Worm (Caenorhabditis elegans): Measurements from ENCODE around the gene srw-7.

srw-7 gene

DNA sequence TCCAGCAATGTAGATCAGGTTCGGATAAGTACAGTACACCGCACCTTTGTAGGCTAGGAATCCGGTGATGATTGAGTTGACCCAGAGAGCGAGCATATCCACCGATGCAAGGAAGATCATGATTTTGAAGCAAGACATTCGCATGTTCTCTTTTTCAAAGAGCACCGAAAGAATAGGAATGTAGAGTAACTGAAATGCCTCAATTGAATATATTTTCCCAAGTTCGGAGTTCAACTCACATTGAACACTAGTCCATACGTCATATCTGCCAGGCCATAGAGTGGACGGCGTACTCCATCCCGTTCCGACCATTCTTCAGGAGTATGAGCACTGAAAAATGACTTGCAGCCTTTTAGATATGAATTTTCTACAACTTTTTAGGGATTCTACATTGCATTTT lies 6.3 kb upstream of the srw-7 start:
- TF ChIP-seq ceh-2 (tag; optimal IDR thresholded peaks at IDR 0.05) (no peak), pha-4 (tag; optimal IDR thresholded peaks at IDR 0.05) (no peak), ceh-9 (tag; optimal IDR thresholded peaks at IDR 0.05) (no peak), lin-11 (tag; optimal IDR thresholded peaks at IDR 0.05) (no peak), ets-4 (tag; optimal IDR thresholded peaks at IDR 0.05) (no peak), pqm-1 (tag; optimal IDR thresholded peaks at IDR 0.05) (no peak), rnt-1 (tag; optimal IDR thresholded peaks at IDR 0.05) (no peak), ceh-30 (tag; optimal IDR thresholded peaks at IDR 0.05) (no peak), gmeb-2 (tag; optimal IDR thresholded peaks at IDR 0.05) (no peak)

DNA sequence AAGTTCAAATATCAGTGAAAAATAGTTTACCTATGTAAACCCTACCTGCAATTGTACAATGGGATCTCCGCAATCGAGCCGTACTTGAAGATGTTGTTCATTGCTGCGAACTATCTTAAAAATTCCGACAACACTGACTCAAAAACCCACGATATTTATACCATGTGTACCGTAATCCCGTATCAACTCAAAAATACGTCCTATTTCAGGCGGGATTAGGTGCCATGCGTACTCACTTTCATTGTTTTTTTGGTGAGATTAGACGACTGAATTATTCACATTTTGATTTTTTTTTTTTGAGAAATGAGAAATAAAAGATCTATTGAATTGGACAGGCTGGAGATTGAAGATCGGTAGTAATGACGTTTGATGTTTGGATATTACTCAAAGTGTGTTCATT lies 5.7 kb upstream of the srw-7 start, which contains the start of gene srt-30:
Gene srt-30, minus strand, starts transcription at position 101 of the 400 bp plus-strand sequence.
- no peak for TF ChIP-seq Y22D7AL.16 (tag; optimal IDR thresholded peaks at IDR 0.05)
- TF ChIP-seq hlh-15 (tag; optimal IDR thresholded peaks at IDR 0.05) = no peak
- no peak for TF ChIP-seq dmd-4 (tag; optimal IDR thresholded peaks at IDR 0.05; ENCODE audit: borderline replicate concordance)
- no peak for TF ChIP-seq sox-4 (tag; optimal IDR thresholded peaks at IDR 0.05)

DNA sequence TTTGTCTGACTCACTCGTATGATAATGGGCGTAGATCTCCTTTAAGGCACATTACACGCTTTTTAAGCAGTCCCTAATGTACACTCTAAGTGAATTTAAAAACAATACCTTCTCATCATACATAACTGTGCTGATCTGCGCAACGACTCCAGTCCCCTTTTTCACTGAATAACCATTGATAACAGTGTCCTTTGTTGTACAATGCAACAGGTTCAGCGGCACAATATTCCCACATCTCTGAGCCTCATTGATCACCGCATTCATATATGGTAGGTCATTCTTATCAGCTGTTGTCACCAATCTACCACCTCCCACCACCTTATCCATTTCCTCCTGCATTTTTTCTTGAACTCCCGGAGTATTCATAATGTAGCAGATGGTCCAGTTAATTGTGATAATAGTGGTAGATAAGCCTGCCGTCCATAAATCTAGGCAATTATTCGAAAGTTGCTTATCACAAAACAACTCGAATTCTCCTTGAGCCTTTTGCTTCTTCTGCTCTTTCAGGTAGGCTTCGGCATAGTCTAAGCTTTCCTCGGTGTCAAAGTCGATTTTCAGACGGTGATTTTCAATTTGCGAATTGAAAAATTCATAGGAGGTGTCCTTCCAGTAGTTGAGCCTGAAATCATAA lies 4.2 kb upstream of the srw-7 start:
- TF ChIP-seq dve-1 (tag; optimal IDR thresholded peaks at IDR 0.05) (no peak), hlh-8 (tag; optimal IDR thresholded peaks at IDR 0.05) (no peak), elt-4 (tag; optimal IDR thresholded peaks at IDR 0.05) (no peak), K02D7.2 (tag; optimal IDR thresholded peaks at IDR 0.05) (no peak), tbx-7 (tag; optimal IDR thresholded peaks at IDR 0.05) (no peak), fax-1 (tag; optimal IDR thresholded peaks at IDR 0.05) (no peak), ceh-48 (tag; optimal IDR thresholded peaks at IDR 0.05) (no peak), ceh-30 (tag; optimal IDR thresholded peaks at IDR 0.05) (no peak), sox-2 (GFP tag; IDR thresholded peaks at IDR 0.05) (no peak), pag-3 (tag; optimal IDR thresholded peaks at IDR 0.05; ENCODE audit: borderline replicate concordance) (no peak), zip-5 (tag; optimal IDR thresholded peaks at IDR 0.05) (no peak), ceh-14 (tag; optimal IDR thresholded peaks at IDR 0.05) (no peak)

DNA sequence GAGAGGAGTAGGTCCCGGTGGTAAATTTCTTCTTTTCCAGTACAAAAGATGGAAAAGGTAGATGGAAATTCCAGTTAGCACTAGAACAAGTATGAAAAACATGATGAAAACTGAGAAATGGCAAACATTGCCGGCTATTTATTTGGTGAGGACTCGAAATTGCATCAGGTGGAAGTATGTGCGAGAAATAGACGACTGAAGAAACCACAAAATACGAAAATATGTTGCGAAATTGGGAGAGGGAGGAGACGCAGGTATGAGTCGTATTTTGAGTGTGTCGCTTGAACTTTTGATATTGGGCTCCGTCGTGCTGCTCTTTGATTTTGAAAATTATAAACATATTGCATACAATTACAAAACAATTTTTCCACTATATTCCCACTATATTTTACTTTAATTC lies 2.7 kb upstream of the srw-7 start, which contains the start of gene cyp-33C8:
Gene cyp-33C8, minus strand, starts transcription at position 200 of the 400 bp plus-strand sequence.
- TF ChIP-seq pha-2 (tag; optimal IDR thresholded peaks at IDR 0.05) (no peak), unc-86 (tag; optimal IDR thresholded peaks at IDR 0.05) (no peak), npax-4 (tag; optimal IDR thresholded peaks at IDR 0.05) (no peak), ceh-30 (tag; optimal IDR thresholded peaks at IDR 0.05) (no peak), ceh-6 (GFP tag; optimal IDR thresholded peaks at IDR 0.05) (no peak), elt-4 (tag; optimal IDR thresholded peaks at IDR 0.05) (no peak), sox-2 (GFP tag; IDR thresholded peaks at IDR 0.05) (no peak), rnt-1 (tag; optimal IDR thresholded peaks at IDR 0.05) (no peak), K02D7.2 (tag; optimal IDR thresholded peaks at IDR 0.05) (no peak), gmeb-2 (tag; optimal IDR thresholded peaks at IDR 0.05) (no peak), unc-3 (GFP tag; conservative IDR thresholded peaks at IDR 0.05) (no peak), unc-3 (tag; optimal IDR thresholded peaks at IDR 0.05) (no peak), ceh-2 (tag; optimal IDR thresholded peaks at IDR 0.05) (no peak)

DNA sequence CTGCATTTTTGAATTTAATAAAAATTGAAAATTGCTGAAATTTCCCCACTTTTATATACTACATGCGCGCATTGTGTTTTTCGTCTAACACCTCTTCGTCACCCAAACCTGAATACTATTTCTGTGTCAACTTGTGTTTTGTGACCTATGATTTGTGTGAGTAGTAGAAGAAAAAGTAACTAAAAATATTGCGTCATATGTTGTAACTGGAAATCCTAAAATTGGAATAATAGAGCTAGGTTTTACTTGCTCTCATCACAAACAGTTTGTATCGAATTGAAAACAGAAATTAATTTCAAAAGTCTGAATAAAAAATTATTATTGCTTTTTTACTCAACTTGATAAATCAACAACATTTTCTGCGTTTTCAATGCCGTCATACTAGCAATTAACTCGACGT lies 562 bp upstream of the srw-7 start, which contains the start of gene R08F11.4:
Gene R08F11.4, minus strand, starts transcription at position 29 of the 400 bp plus-strand sequence.
- TF ChIP-seq F13H6.1 (tag; optimal IDR thresholded peaks at IDR 0.05) (no peak), Y22D7AL.16 (tag; optimal IDR thresholded peaks at IDR 0.05) (no peak)

DNA sequence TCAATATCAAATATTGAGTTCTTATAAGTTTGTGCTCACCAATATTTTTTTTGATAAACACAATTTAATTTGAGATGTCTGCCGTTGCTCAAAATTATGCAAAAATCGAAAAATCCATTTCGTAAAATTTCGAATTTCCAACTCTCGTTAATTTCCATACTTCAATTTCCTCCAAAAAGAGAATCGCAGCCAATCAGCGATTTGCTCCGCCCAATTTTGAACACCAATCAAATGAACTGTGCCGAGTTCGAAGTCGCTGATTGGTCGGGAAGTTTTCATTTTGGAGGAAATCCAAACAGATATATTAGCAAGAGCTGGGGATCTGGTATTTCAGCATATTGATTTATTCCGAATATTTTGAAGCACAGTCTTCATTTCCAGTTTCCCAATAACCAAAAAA lies 1.8 kb downstream of the srw-7 start:
- TF ChIP-seq unc-3 (GFP tag; conservative IDR thresholded peaks at IDR 0.05) (no peak), unc-3 (tag; optimal IDR thresholded peaks at IDR 0.05) (no peak), nfya-1 (tag; optimal IDR thresholded peaks at IDR 0.05) (peak; percentile 56)
